Worm (Caenorhabditis elegans): ENCODE measurements around the gene T12A7.10.

DNA sequence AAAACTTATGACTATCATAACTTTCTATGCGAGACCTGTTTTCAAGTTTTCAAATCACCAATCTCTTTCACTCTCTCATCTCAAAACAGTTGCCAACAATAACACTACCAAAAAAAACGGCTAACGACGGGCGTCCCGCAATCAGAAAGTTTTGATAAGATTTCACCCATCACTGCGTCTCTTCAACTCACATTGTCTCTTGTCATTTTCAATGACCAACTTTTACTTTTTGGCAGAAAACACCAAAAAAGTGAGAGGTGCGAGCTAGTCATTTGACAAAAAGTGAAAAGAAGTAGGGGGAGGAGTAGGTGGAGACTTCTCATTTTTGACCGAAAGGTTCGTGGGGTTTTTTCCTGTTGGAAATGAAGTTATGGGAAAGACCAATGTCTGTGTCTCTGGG is 36.2 kb downstream of the T12A7.10 start:
- no peak for TF ChIP-seq ztf-29 (GFP tag; IDR thresholded peaks at IDR 0.05)
- TF ChIP-seq med-1 (GFP tag; optimal IDR thresholded peaks at IDR 0.05; ENCODE audit: insufficient read depth): no peak
- no peak for TF ChIP-seq ref-1 (GFP tag; conservative IDR thresholded peaks at IDR 0.05)
- no peak for TF ChIP-seq ztf-23 (GFP tag; IDR thresholded peaks at IDR 0.05)
- TF ChIP-seq klf-2 (GFP tag; conservative IDR thresholded peaks at IDR 0.05): no peak
- TF ChIP-seq cog-1 (tag; optimal IDR thresholded peaks at IDR 0.05): no peak
- no peak for TF ChIP-seq flt-1 (GFP tag; IDR thresholded peaks at IDR 0.05)

All from whole organism, midembryonic.